Fruit fly (Drosophila melanogaster) whole organism, prepupa: ENCODE measurements around the gene Cyt-b5-r.

ENCODE experiments used
- Blimp-1 ChIP-seq: fragments of 200-800 bp; sonication (Bioruptor generic); optimal IDR thresholded peaks from 3 replicates; lab custom pipeline; 2017; ENCODE audit warnings: missing biosample characterization, missing genetic modification characterization, mild to moderate bottlenecking, moderate library complexity, missing genetic modification reagents
- CG10631 ChIP-seq: fragments of 200-800 bp; sonication (Bioruptor generic); optimal IDR thresholded peaks from 2 replicates; lab custom pipeline; 2016; ENCODE audit warnings: missing biosample characterization, missing genetic modification characterization
- CG11294 ChIP-seq: fragments of 200-800 bp; sonication (Bioruptor generic); IDR thresholded peaks from 2 replicates; pipeline ENCODE4 v1.3.6; 2022; ENCODE audit warnings: missing biosample characterization, missing genetic modification characterization
- CG11762 ChIP-seq: fragments of 200-800 bp; sonication (Bioruptor generic); optimal IDR thresholded peaks from 3 replicates; lab custom pipeline; 2016; ENCODE audit warnings: missing biosample characterization, missing genetic modification characterization; ENCODE audit not compliant: insufficient read depth
- CG15336 ChIP-seq: fragments of 200-800 bp; sonication (Bioruptor generic); IDR thresholded peaks from 2 replicates; pipeline ENCODE4 v1.3.6; 2022; ENCODE audit warnings: missing biosample characterization, missing genetic modification characterization
- CG1621 ChIP-seq: fragments of 200-800 bp; sonication (Bioruptor generic); optimal IDR thresholded peaks from 3 replicates; lab custom pipeline; 2018; ENCODE audit warnings: missing biosample characterization, mild to moderate bottlenecking, missing genetic modification characterization
- CG16779 ChIP-seq: fragments of 200-800 bp; sonication (Bioruptor generic); optimal IDR thresholded peaks from 3 replicates; lab custom pipeline; 2017; ENCODE audit warnings: missing biosample characterization, mild to moderate bottlenecking, missing genetic modification characterization
- CG3032 ChIP-seq: fragments of 200-800 bp; optimal IDR thresholded peaks from 2 replicates; lab custom pipeline; 2019; ENCODE audit warnings: missing biosample characterization, mild to moderate bottlenecking, missing genetic modification characterization, moderate library complexity
- CG31627 ChIP-seq: fragments of 200-800 bp; sonication (Bioruptor generic); optimal IDR thresholded peaks from 3 replicates; lab custom pipeline; 2016; ENCODE audit warnings: missing biosample characterization, missing genetic modification characterization
- CG34406 ChIP-seq: fragments of 200-800 bp; sonication (Bioruptor generic); optimal IDR thresholded peaks from 3 replicates; lab custom pipeline; 2016; ENCODE audit warnings: missing biosample characterization, missing genetic modification characterization
- CG3919 ChIP-seq: fragments of 200-800 bp; sonication (Bioruptor generic); optimal IDR thresholded peaks from 3 replicates; lab custom pipeline; 2016; ENCODE audit warnings: missing biosample characterization, missing genetic modification characterization
- CG4318 ChIP-seq: fragments of 200-800 bp; sonication (Bioruptor generic); optimal IDR thresholded peaks from 3 replicates; lab custom pipeline; 2017; ENCODE audit warnings: missing biosample characterization, mild to moderate bottlenecking, missing genetic modification characterization
- CG6163 ChIP-seq: fragments of 200-800 bp; sonication (Bioruptor generic); IDR thresholded peaks from 3 replicates; pipeline ENCODE4 v1.3.6; 2022; ENCODE audit warnings: missing biosample characterization, missing genetic modification characterization
- CG6276 ChIP-seq: fragments of 200-800 bp; sonication (Bioruptor generic); optimal IDR thresholded peaks from 2 replicates; lab custom pipeline; 2017; ENCODE audit warnings: missing biosample characterization, mild to moderate bottlenecking, missing genetic modification characterization
- CG6792 ChIP-seq: fragments of 200-800 bp; sonication (Bioruptor generic); optimal IDR thresholded peaks from 3 replicates; lab custom pipeline; 2016; ENCODE audit warnings: missing biosample characterization, missing genetic modification characterization
- CG6854 ChIP-seq: fragments of 200-800 bp; sonication (Bioruptor generic); optimal IDR thresholded peaks from 2 replicates; lab custom pipeline; 2017; ENCODE audit warnings: missing biosample characterization, mild to moderate bottlenecking, missing genetic modification characterization
- CG7368 ChIP-seq: fragments of 200-800 bp; sonication (Bioruptor generic); optimal IDR thresholded peaks from 3 replicates; lab custom pipeline; 2016; ENCODE audit warnings: missing biosample characterization, missing genetic modification characterization
- CG8119 ChIP-seq: fragments of 200-800 bp; sonication (Bioruptor generic); IDR thresholded peaks from 3 replicates; pipeline ENCODE4 v1.3.6; 2022; ENCODE audit warnings: missing biosample characterization, missing genetic modification characterization
- CG8632 ChIP-seq: fragments of 200-800 bp; sonication (Bioruptor generic); optimal IDR thresholded peaks from 3 replicates; lab custom pipeline; 2016; ENCODE audit warnings: missing biosample characterization, missing genetic modification characterization
- Eip75B ChIP-seq: fragments of 200-800 bp; sonication (Bioruptor generic); optimal IDR thresholded peaks from 3 replicates; lab custom pipeline; 2016; ENCODE audit warnings: missing biosample characterization, missing genetic modification characterization
- Eip78C ChIP-seq: fragments of 200-800 bp; sonication (Bioruptor generic); peaks from one replicate; lab custom pipeline; 2016; ENCODE audit warnings: missing biosample characterization, missing genetic modification characterization
- Eip93F ChIP-seq: fragments of 200-800 bp; sonication (Bioruptor generic); optimal IDR thresholded peaks from 2 replicates; lab custom pipeline; 2016; ENCODE audit warnings: missing biosample characterization, mild to moderate bottlenecking, missing genetic modification characterization
- Ets96B ChIP-seq: fragments of 200-800 bp; optimal IDR thresholded peaks from 2 replicates; lab custom pipeline; 2019; ENCODE audit warnings: missing biosample characterization, mild to moderate bottlenecking, missing genetic modification characterization, moderate library complexity
- Gug ChIP-seq: fragments of 200-800 bp; sonication (Bioruptor generic); IDR thresholded peaks from 2 replicates; pipeline ENCODE4 v1.3.6; 2022; ENCODE audit warnings: missing biosample characterization, missing genetic modification characterization
- Hr39 ChIP-seq: fragments of 200-800 bp; sonication (Bioruptor generic); optimal IDR thresholded peaks from 2 replicates; lab custom pipeline; 2016; ENCODE audit warnings: missing biosample characterization, missing genetic modification characterization
- Hr4 ChIP-seq: fragments of 200-800 bp; sonication (Bioruptor generic); optimal IDR thresholded peaks from 3 replicates; lab custom pipeline; 2016; ENCODE audit warnings: missing biosample characterization, missing genetic modification characterization
- Met ChIP-seq: fragments of 200-800 bp; sonication (Bioruptor generic); optimal IDR thresholded peaks from 3 replicates; lab custom pipeline; 2016; ENCODE audit warnings: missing biosample characterization, missing genetic modification characterization
- Smox ChIP-seq: fragments of 200-800 bp; sonication (Bioruptor generic); optimal IDR thresholded peaks from 3 replicates; lab custom pipeline; 2016; ENCODE audit warnings: missing biosample characterization, missing genetic modification characterization
- Sox102F ChIP-seq: fragments of 200-800 bp; sonication (Bioruptor generic); optimal IDR thresholded peaks from 2 replicates; lab custom pipeline; 2016; ENCODE audit warnings: missing biosample characterization, mild to moderate bottlenecking, missing genetic modification characterization
- Sox14 ChIP-seq: fragments of 200-800 bp; sonication (Bioruptor generic); optimal IDR thresholded peaks from 3 replicates; lab custom pipeline; 2016; ENCODE audit warnings: missing biosample characterization, missing genetic modification characterization
- Sox15 ChIP-seq: fragments of 200-800 bp; sonication (Bioruptor generic); optimal IDR thresholded peaks from 3 replicates; lab custom pipeline; 2016; ENCODE audit warnings: missing biosample characterization, missing genetic modification characterization
- achi ChIP-seq: fragments of 200-800 bp; sonication (Bioruptor generic); optimal IDR thresholded peaks from 3 replicates; lab custom pipeline; 2016; ENCODE audit warnings: missing biosample characterization, missing genetic modification characterization
- acj6 ChIP-seq: fragments of 200-800 bp; sonication (Bioruptor generic); optimal IDR thresholded peaks from 3 replicates; lab custom pipeline; 2016; ENCODE audit warnings: missing biosample characterization, missing genetic modification characterization
- cyc ChIP-seq: fragments of 200-800 bp; sonication (Bioruptor generic); optimal IDR thresholded peaks from 3 replicates; lab custom pipeline; 2016; ENCODE audit warnings: missing biosample characterization, missing genetic modification characterization
- dac ChIP-seq: fragments of 200-800 bp; sonication (Bioruptor generic); optimal IDR thresholded peaks from 2 replicates; lab custom pipeline; 2017; ENCODE audit warnings: missing biosample characterization, mild to moderate bottlenecking, missing genetic modification characterization
- dsx ChIP-seq: fragments of 200-800 bp; optimal IDR thresholded peaks from 3 replicates; lab custom pipeline; 2019; ENCODE audit warnings: missing biosample characterization, mild to moderate bottlenecking, missing genetic modification characterization, moderate library complexity; ENCODE audit not compliant: poor library complexity, severe bottlenecking
- eg ChIP-seq: fragments of 200-800 bp; sonication (Bioruptor generic); IDR thresholded peaks from 3 replicates; pipeline ENCODE4 v1.3.6; 2022; ENCODE audit warnings: missing biosample characterization, missing genetic modification characterization
- esn ChIP-seq: fragments of 200-800 bp; sonication (Bioruptor generic); optimal IDR thresholded peaks from 2 replicates; lab custom pipeline; 2016; ENCODE audit warnings: missing biosample characterization, mild to moderate bottlenecking, missing genetic modification characterization, moderate library complexity
- fd59A ChIP-seq: fragments of 200-800 bp; sonication (Bioruptor generic); optimal IDR thresholded peaks from 2 replicates; lab custom pipeline; 2017; ENCODE audit warnings: missing biosample characterization, mild to moderate bottlenecking, missing genetic modification characterization, missing genetic modification reagents
- fkh ChIP-seq: fragments of 200-800 bp; sonication (Bioruptor generic); optimal IDR thresholded peaks from 3 replicates; lab custom pipeline; 2017; ENCODE audit warnings: missing biosample characterization, mild to moderate bottlenecking, missing genetic modification characterization, moderate library complexity
- net ChIP-seq: fragments of 200-800 bp; sonication (Bioruptor generic); optimal IDR thresholded peaks from 3 replicates; lab custom pipeline; 2016; ENCODE audit warnings: missing biosample characterization, missing genetic modification characterization
- pdm3 ChIP-seq: fragments of 200-800 bp; sonication (Bioruptor generic); optimal IDR thresholded peaks from 3 replicates; lab custom pipeline; 2016; ENCODE audit warnings: missing biosample characterization, missing genetic modification characterization
- salr ChIP-seq, 2 experiments: fragments of 200-800 bp; sonication (Bioruptor generic); optimal IDR thresholded peaks; 3 replicates each; lab custom pipeline; 2016 to 2018; ENCODE audit warnings: missing biosample characterization in 2 of 2, missing genetic modification characterization in 2 of 2, mild to moderate bottlenecking in 1 of 2
- spab ChIP-seq: fragments of 200-800 bp; sonication (Bioruptor generic); optimal IDR thresholded peaks from 2 replicates; lab custom pipeline; 2017; ENCODE audit warnings: missing biosample characterization, mild to moderate bottlenecking, missing genetic modification characterization, missing genetic modification reagents
- ss ChIP-seq, 2 experiments: fragments of 200-800 bp; sonication (Bioruptor generic); optimal IDR thresholded peaks; 2 replicates in 1 of 2; 3 replicates in 1 of 2; lab custom pipeline; 2017 to 2018; ENCODE audit warnings: mild to moderate bottlenecking in 2 of 2, missing biosample characterization in 2 of 2, missing genetic modification characterization in 2 of 2, moderate library complexity in 1 of 2
- svp ChIP-seq: fragments of 200-800 bp; sonication (Bioruptor generic); peaks from one replicate; lab custom pipeline; 2016; ENCODE audit warnings: missing biosample characterization, missing genetic modification characterization
- topi ChIP-seq: fragments of 200-800 bp; sonication (Bioruptor generic); optimal IDR thresholded peaks from 3 replicates; lab custom pipeline; 2016; ENCODE audit warnings: missing biosample characterization, missing genetic modification characterization
- vri ChIP-seq: fragments of 200-800 bp; sonication (Bioruptor generic); optimal IDR thresholded peaks from 3 replicates; lab custom pipeline; 2016; ENCODE audit warnings: missing biosample characterization, mild to moderate bottlenecking, missing genetic modification characterization

Gene Cyt-b5-r

DNA sequence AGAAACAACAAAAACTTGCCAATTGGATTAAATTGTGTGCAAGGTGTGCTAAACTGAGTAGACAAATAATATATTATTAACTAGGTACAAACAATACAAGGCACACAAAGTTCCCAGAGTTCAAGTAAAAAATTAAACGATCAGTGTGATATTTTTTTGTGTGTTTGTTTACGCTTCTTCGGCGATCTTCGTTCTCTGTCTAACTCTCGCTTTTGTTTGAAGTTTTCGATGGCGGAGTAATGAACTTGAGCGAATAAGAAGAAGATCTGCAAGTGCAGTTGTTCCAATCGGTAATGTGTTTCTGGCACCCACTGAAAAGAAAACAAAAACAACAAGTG, 26.2 kb upstream of the Cyt-b5-r start:
- peak; percentile 73 for TF ChIP-seq svp (GFP tag; lab: Kevin White, UChicago)
- TF ChIP-seq CG6854 = peak; percentile 82
- peak; percentile 25 for TF ChIP-seq fkh (GFP tag; lab: Kevin White, UChicago)
- peak; percentile 96 for TF ChIP-seq Blimp-1 (GFP tag; lab: Kevin White, UChicago)
- no peak for TF ChIP-seq Sox15 (GFP tag; lab: Kevin White, UChicago)

DNA sequence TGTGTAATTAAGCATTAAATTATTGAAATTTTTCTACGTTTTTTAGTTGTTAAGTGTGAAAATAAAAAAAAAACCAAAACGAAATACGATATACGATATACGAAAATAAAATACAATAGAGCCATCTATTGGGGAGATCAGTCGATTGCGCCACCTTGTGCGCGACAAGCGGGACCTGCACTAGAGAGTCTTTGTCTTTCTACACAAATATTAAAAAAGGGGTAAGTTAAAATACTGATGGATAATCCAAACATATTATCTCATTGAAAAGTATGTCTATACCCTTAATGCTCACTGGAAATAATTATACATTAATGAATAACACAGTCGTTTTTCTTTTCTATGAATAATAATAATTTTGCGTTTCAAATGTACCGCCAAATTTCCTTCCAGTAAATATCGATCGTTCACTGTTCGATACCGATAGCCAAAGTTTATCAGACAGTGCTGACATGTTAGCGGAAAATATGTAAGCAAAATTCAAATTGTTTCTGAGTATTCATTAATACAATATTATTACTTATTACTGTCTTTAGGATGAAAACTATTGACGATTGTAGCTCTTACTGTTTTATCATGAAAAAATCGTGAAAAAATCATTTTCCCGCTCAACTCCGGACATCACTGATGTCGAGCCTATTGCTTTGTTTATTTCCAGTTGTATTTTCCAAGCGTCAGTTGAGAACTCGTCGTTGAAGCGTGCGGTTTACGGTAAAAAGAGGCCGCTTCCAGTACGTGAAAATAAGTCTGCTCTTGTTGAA, 25.6 kb upstream of the Cyt-b5-r start, which contains the start of gene mdy:
TSS of gene mdy (plus strand) at position 672 of the 761 bp plus-strand sequence.
- TF ChIP-seq Hr4 (GFP tag; lab: Kevin White, UChicago) (peak; percentile 58), eg (0 out of 3 replicates have a peak, but pooled peaks have one; percentile 56), dac (GFP tag; lab: Kevin White, UChicago) (no peak), pdm3 (GFP tag; lab: Kevin White, UChicago) (peak; percentile 57), salr (GFP tag; optimal IDR thresholded peaks at IDR 0.05; lab: Kevin White, UChicago) (peak in 1 of 2 experiments; percentile 44), acj6 (GFP tag; lab: Kevin White, UChicago) (peak; percentile 64), CG6854 (no peak), CG7368 (GFP tag; lab: Kevin White, UChicago) (no peak), Sox15 (GFP tag; lab: Kevin White, UChicago) (no peak), CG6276 (peak; percentile 17), CG11294 (GFP tag; lab: Robert Waterston, UW) (no peak; the same call in 1 of the 2 replicates), Eip93F (GFP tag; lab: Kevin White, UChicago) (peak; percentile 46), svp (GFP tag; lab: Kevin White, UChicago) (peak; percentile 89), spab (GFP tag; lab: Kevin White, UChicago) (no peak), net (GFP tag; lab: Kevin White, UChicago) (peak; percentile 40), vri (GFP tag; lab: Kevin White, UChicago) (peak; percentile 50), Smox (GFP tag; lab: Kevin White, UChicago) (peak; percentile 64), dsx (GFP tag; lab: Kevin White, UChicago) (peak; percentile 36), CG11762 (GFP tag; lab: Kevin White, UChicago) (peak; percentile 49), CG3032 (tag; lab: Kevin White, UChicago) (peak; percentile 25), CG1621 (tag; lab: Kevin White, UChicago) (peak; percentile 38), Sox14 (GFP tag; lab: Kevin White, UChicago) (peak; percentile 90), CG6792 (peak; percentile 40), esn (GFP tag; lab: Kevin White, UChicago) (peak; percentile 74), CG15336 (GFP tag; lab: Robert Waterston, UW) (peak; percentile 44; the same call in 1 of the 2 replicates), CG6163 (GFP tag; lab: Robert Waterston, UW) (peak; percentile 70; the same call in 2 of the 3 replicates), Blimp-1 (GFP tag; lab: Kevin White, UChicago) (no peak), fd59A (no peak), cyc (GFP tag; lab: Kevin White, UChicago) (peak; percentile 55), CG3919 (GFP tag; lab: Kevin White, UChicago) (peak; percentile 57), CG8632 (GFP tag; lab: Kevin White, UChicago) (peak; percentile 32), Eip75B (GFP tag; lab: Kevin White, UChicago) (peak; percentile 72), CG34406 (no peak), ss (GFP tag; optimal IDR thresholded peaks at IDR 0.05; lab: Kevin White, UChicago) (no peak), CG8119 (GFP tag; lab: Robert Waterston, UW) (no peak; the same call in 2 of the 3 replicates), achi (GFP tag; lab: Kevin White, UChicago) (peak; percentile 41), Hr39 (GFP tag; lab: Kevin White, UChicago) (peak; percentile 43), CG10631 (GFP tag; lab: Kevin White, UChicago) (peak; percentile 59), topi (peak; percentile 27), Sox102F (GFP tag; lab: Kevin White, UChicago) (peak; percentile 68), CG31627 (peak; percentile 62), Gug (GFP tag; lab: Robert Waterston, UW) (peak; percentile 52), Eip78C (GFP tag; lab: Kevin White, UChicago) (peak; percentile 80), CG4318 (GFP tag; lab: Kevin White, UChicago) (peak; percentile 45), CG16779 (tag; lab: Kevin White, UChicago) (no peak), Met (GFP tag; lab: Kevin White, UChicago) (peak; percentile 74), Ets96B (tag; lab: Kevin White, UChicago) (peak; percentile 53)
